Worm (Caenorhabditis elegans) whole organism, early embryonic: ENCODE data around the gene T13C5.3.

Source experiments
- B0310.2 ChIP-seq: sonication (generic microtip); optimal IDR thresholded peaks from 2 replicates; lab custom pipeline; 2016; ENCODE audit warnings: mild to moderate bottlenecking, missing genetic modification characterization, missing compliant biosample characterization
- F13C5.2 ChIP-seq: sonication (generic microtip); optimal IDR thresholded peaks from 2 replicates; lab custom pipeline; 2017; ENCODE audit warnings: mild to moderate bottlenecking, missing genetic modification characterization, inconsistent platforms, missing compliant biosample characterization
- aly-1 ChIP-seq: sonication (generic microtip); optimal IDR thresholded peaks from 2 replicates; lab custom pipeline; 2016; ENCODE audit warnings: missing genetic modification characterization, missing compliant biosample characterization
- ama-1 ChIP-seq: fragments of 150-350 bp; optimal IDR thresholded peaks from 2 replicates; lab custom pipeline; 2014
- ceh-36 ChIP-seq: sonication (generic microtip); optimal IDR thresholded peaks from 2 replicates; lab custom pipeline; 2016; ENCODE audit warnings: missing genetic modification characterization, inconsistent platforms, missing compliant biosample characterization
- ets-7 ChIP-seq: sonication (generic microtip); optimal IDR thresholded peaks from 2 replicates; lab custom pipeline; 2016; ENCODE audit warnings: missing genotype, missing genetic modification characterization, missing compliant biosample characterization
- flt-1 ChIP-seq: fragments of 200-800 bp; sonication (Bioruptor generic); IDR thresholded peaks from 2 replicates; pipeline ENCODE4 v1.3.6; 2022; ENCODE audit warnings: missing genetic modification characterization, missing compliant biosample characterization
- hmg-4 ChIP-seq: fragments of 200-800 bp; sonication (Bioruptor generic); optimal IDR thresholded peaks from 2 replicates; lab custom pipeline; 2018; ENCODE audit warnings: mild to moderate bottlenecking, missing genetic modification characterization, missing compliant biosample characterization
- hnd-1 ChIP-seq: sonication (generic microtip); optimal IDR thresholded peaks from 2 replicates; lab custom pipeline; 2016; ENCODE audit warnings: missing genetic modification characterization, missing compliant biosample characterization
- sea-1 ChIP-seq: fragments of 200-800 bp; sonication (Bioruptor generic); conservative IDR thresholded peaks from 2 replicates; pipeline ENCODE4 v1.3.6; 2022; ENCODE audit warnings: missing genetic modification characterization, missing compliant biosample characterization
- tbx-11 ChIP-seq: fragments of 200-800 bp; sonication (Bioruptor generic); IDR thresholded peaks from 2 replicates; pipeline ENCODE4 v1.3.6; 2022; ENCODE audit warnings: missing genetic modification characterization, missing compliant biosample characterization
- tbx-37 ChIP-seq: fragments of 200-800 bp; sonication (Bioruptor generic); conservative IDR thresholded peaks from 2 replicates; pipeline ENCODE4 v1.3.6; 2022; ENCODE audit warnings: missing genetic modification reagents, missing genetic modification characterization, missing compliant biosample characterization

ce11 chrX:6169252-6169651 is 9.1 kb upstream of the T13C5.3 start, which contains the start of gene T25B2.2:
- TF ChIP-seq ama-1 (lab: Kevin White, UChicago) = no peak
- TF ChIP-seq ets-7 = no peak
- TF ChIP-seq sea-1 = no peak
- no peak for TF ChIP-seq B0310.2 (tag; lab: Kevin White, UChicago)
- no peak for TF ChIP-seq aly-1 (tag; lab: Kevin White, UChicago)
- no peak for TF ChIP-seq hnd-1 (tag; lab: Kevin White, UChicago)
- no peak for TF ChIP-seq ceh-36 (tag; lab: Kevin White, UChicago)
- TF ChIP-seq flt-1 = no peak
- no peak for TF ChIP-seq hmg-4 (GFP tag; lab: Kevin White, UChicago)
- TF ChIP-seq F13C5.2 (tag; lab: Kevin White, UChicago) = no peak
- TF ChIP-seq tbx-37 (GFP tag; lab: Robert Waterston, UW) = no peak
- TF ChIP-seq tbx-11 (GFP tag; lab: Robert Waterston, UW) = no peak
